Worm (Caenorhabditis elegans) whole organism, late embryonic: ENCODE measurements around the gene Y60A3A.25.

ENCODE experiments used
- C38D4.7 ChIP-seq: fragments of 200-800 bp; sonication (Bioruptor generic); optimal IDR thresholded peaks from 2 replicates; lab custom pipeline; 2018; ENCODE audit warnings: mild to moderate bottlenecking, missing genetic modification characterization, moderate library complexity, missing compliant biosample characterization
- F13H6.1 ChIP-seq: sonication (generic microtip); optimal IDR thresholded peaks from 2 replicates; lab custom pipeline; 2016; ENCODE audit warnings: missing genetic modification characterization, missing compliant biosample characterization
- K02D7.2 ChIP-seq: sonication (generic microtip); optimal IDR thresholded peaks from 2 replicates; lab custom pipeline; 2017; ENCODE audit warnings: mild to moderate bottlenecking, missing genetic modification characterization, missing compliant biosample characterization
- K09A11.1 ChIP-seq: sonication (generic microtip); optimal IDR thresholded peaks from 2 replicates; lab custom pipeline; 2017; ENCODE audit warnings: antibody characterized with exemption, mild to moderate bottlenecking, missing genetic modification characterization, missing compliant biosample characterization; ENCODE audit not compliant: insufficient read depth
- T23F11.4 ChIP-seq: fragments of 200-800 bp; sonication (Bioruptor generic); optimal IDR thresholded peaks from 2 replicates; lab custom pipeline; 2018; ENCODE audit warnings: mild to moderate bottlenecking, missing genetic modification characterization, missing compliant biosample characterization
- ahr-1 ChIP-seq: sonication (generic microtip); optimal IDR thresholded peaks from 2 replicates; lab custom pipeline; 2016; ENCODE audit warnings: missing genetic modification characterization, missing compliant biosample characterization
- ama-1 ChIP-seq: fragments of 150-350 bp; optimal IDR thresholded peaks from 2 replicates; lab custom pipeline; 2014
- ceh-18 ChIP-seq: sonication (generic microtip); optimal IDR thresholded peaks from 2 replicates; lab custom pipeline; 2016; ENCODE audit warnings: missing genetic modification characterization, missing compliant biosample characterization
- ceh-19 ChIP-seq: fragments of 200-800 bp; sonication (Bioruptor generic); optimal IDR thresholded peaks from 2 replicates; lab custom pipeline; 2018; ENCODE audit warnings: mild to moderate bottlenecking, missing genetic modification characterization, missing compliant biosample characterization
- ceh-22 ChIP-seq: sonication (generic microtip); optimal IDR thresholded peaks from 2 replicates; lab custom pipeline; 2017; ENCODE audit warnings: missing biosample characterization, missing genetic modification characterization
- ceh-24 ChIP-seq: sonication (generic microtip); optimal IDR thresholded peaks from 2 replicates; lab custom pipeline; 2016; ENCODE audit warnings: mild to moderate bottlenecking, missing genetic modification characterization, missing compliant biosample characterization
- che-1 ChIP-seq: sonication (generic microtip); optimal IDR thresholded peaks from 2 replicates; lab custom pipeline; 2016; ENCODE audit warnings: mild to moderate bottlenecking, missing genetic modification characterization, missing compliant biosample characterization
- dmd-4 ChIP-seq: sonication (generic microtip); optimal IDR thresholded peaks from 2 replicates; lab custom pipeline; 2016; ENCODE audit warnings: borderline replicate concordance, missing genetic modification characterization, missing compliant biosample characterization
- elt-4 ChIP-seq: sonication (generic microtip); optimal IDR thresholded peaks from 2 replicates; lab custom pipeline; 2016; ENCODE audit warnings: missing genetic modification characterization, missing compliant biosample characterization
- eyg-1 ChIP-seq: sonication (generic microtip); optimal IDR thresholded peaks from 2 replicates; lab custom pipeline; 2016; ENCODE audit warnings: missing genotype, missing genetic modification characterization, missing compliant biosample characterization
- hlh-15 ChIP-seq: sonication (generic microtip); optimal IDR thresholded peaks from 2 replicates; lab custom pipeline; 2016; ENCODE audit warnings: missing genetic modification characterization, missing compliant biosample characterization
- hlh-6 ChIP-seq: sonication (generic microtip); optimal IDR thresholded peaks from 2 replicates; lab custom pipeline; 2016; ENCODE audit warnings: missing genotype, missing genetic modification characterization, missing compliant biosample characterization
- hlh-8 ChIP-seq: sonication (generic microtip); optimal IDR thresholded peaks from 2 replicates; lab custom pipeline; 2016; ENCODE audit warnings: missing genotype, missing genetic modification characterization, missing compliant biosample characterization
- madf-2 ChIP-seq: sonication (generic microtip); optimal IDR thresholded peaks from 2 replicates; lab custom pipeline; 2017; ENCODE audit warnings: missing genetic modification characterization, missing compliant biosample characterization
- nfya-1 ChIP-seq: sonication (generic microtip); optimal IDR thresholded peaks from 2 replicates; lab custom pipeline; 2017; ENCODE audit warnings: missing genetic modification characterization, mild to moderate bottlenecking, missing compliant biosample characterization, antibody characterized with exemption, moderate library complexity
- nhr-11 ChIP-seq: fragments of 150-350 bp; optimal IDR thresholded peaks from 2 replicates; lab custom pipeline; 2014; ENCODE audit warnings: missing biosample characterization, missing genetic modification characterization
- npax-4 ChIP-seq: sonication (generic microtip); optimal IDR thresholded peaks from 2 replicates; lab custom pipeline; 2016; ENCODE audit warnings: missing genetic modification characterization, missing compliant biosample characterization
- odd-2 ChIP-seq: sonication (generic microtip); optimal IDR thresholded peaks from 2 replicates; lab custom pipeline; 2017; ENCODE audit warnings: antibody characterized with exemption, mild to moderate bottlenecking, missing genetic modification characterization, missing compliant biosample characterization
- pag-3 ChIP-seq: sonication (generic microtip); optimal IDR thresholded peaks from 2 replicates; lab custom pipeline; 2016; ENCODE audit warnings: missing compliant biosample characterization, missing genetic modification characterization, borderline replicate concordance
- pha-2 ChIP-seq: sonication (generic microtip); optimal IDR thresholded peaks from 2 replicates; lab custom pipeline; 2017; ENCODE audit warnings: mild to moderate bottlenecking, missing genetic modification characterization, missing compliant biosample characterization
- pha-4 ChIP-seq: fragments of 150-350 bp; optimal IDR thresholded peaks from 2 replicates; lab custom pipeline; 2018; ENCODE audit warnings: missing biosample characterization, missing genetic modification reagents, missing genetic modification characterization
- pqm-1 ChIP-seq: sonication (generic microtip); optimal IDR thresholded peaks from 2 replicates; lab custom pipeline; 2016; ENCODE audit warnings: missing genetic modification characterization, missing compliant biosample characterization
- pros-1 ChIP-seq: fragments of 150-350 bp; optimal IDR thresholded peaks from 2 replicates; lab custom pipeline; 2014; ENCODE audit warnings: missing biosample characterization, missing genetic modification reagents, missing genetic modification characterization
- sox-2 ChIP-seq: fragments of 200-800 bp; sonication (Bioruptor generic); IDR thresholded peaks from 2 replicates; pipeline ENCODE4 v1.3.6; 2022; ENCODE audit warnings: missing genetic modification reagents, missing genetic modification characterization, missing compliant biosample characterization
- syd-9 ChIP-seq: sonication (generic microtip); optimal IDR thresholded peaks from 2 replicates; lab custom pipeline; 2016; ENCODE audit warnings: mild to moderate bottlenecking, missing genetic modification characterization, moderate library complexity, missing compliant biosample characterization
- ttx-3 ChIP-seq: sonication (generic microtip); optimal IDR thresholded peaks from 2 replicates; lab custom pipeline; 2016; ENCODE audit warnings: missing genetic modification reagents, missing genetic modification characterization, missing compliant biosample characterization
- unc-3 ChIP-seq, 2 experiments: fragments of 200-800 bp in 1 of 2; sonication (Bioruptor generic) in 1 of 2; sonication (generic microtip) in 1 of 2; conservative IDR thresholded peaks in 1 of 2; optimal IDR thresholded peaks in 1 of 2; 2 replicates each; pipeline versions ENCODE4 v1.3.6 to Lab custom; 2016 to 2022; ENCODE audit warnings: missing compliant biosample characterization in 2 of 2, missing genetic modification characterization in 2 of 2, missing genetic modification reagents in 1 of 2
- ztf-16 ChIP-seq: sonication (generic microtip); optimal IDR thresholded peaks from 2 replicates; lab custom pipeline; 2017; ENCODE audit warnings: missing genetic modification characterization, missing compliant biosample characterization

The Y60A3A.25 gene

DNA sequence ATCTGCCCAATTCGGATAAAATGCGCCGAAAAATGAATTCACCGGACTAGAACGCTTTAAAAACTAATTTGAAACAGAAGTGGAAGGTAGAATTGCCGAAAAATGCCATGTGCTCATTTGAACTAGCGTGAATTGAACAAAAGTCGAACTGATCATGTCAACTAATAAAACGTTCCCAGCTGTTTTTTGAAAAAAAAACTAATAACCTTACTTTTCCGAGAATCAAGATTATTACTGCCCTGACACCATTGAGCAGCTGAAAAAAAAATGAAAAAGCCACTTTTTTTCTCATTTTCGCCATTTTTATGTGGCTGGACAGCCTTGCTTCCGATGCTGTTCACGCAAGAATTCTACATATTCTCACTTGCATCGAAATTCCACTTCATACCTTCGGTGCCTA lies 21.0 kb downstream of the Y60A3A.25 start, which contains the start of gene srh-173:
TSS of gene srh-173 (plus strand) at position 301 of the 400 bp plus-strand sequence.
- no peak for TF ChIP-seq unc-3 (GFP tag; conservative IDR thresholded peaks at IDR 0.05; lab: Robert Waterston, UW)
- no peak for TF ChIP-seq unc-3 (tag; optimal IDR thresholded peaks at IDR 0.05; lab: Kevin White, UChicago)
- TF ChIP-seq ahr-1 (tag; lab: Kevin White, UChicago): no peak
- TF ChIP-seq odd-2 (tag; lab: Kevin White, UChicago): no peak
- TF ChIP-seq che-1: no peak
- no peak for TF ChIP-seq ceh-24 (tag; lab: Kevin White, UChicago)
- TF ChIP-seq ceh-22 (tag; lab: Kevin White, UChicago): no peak

DNA sequence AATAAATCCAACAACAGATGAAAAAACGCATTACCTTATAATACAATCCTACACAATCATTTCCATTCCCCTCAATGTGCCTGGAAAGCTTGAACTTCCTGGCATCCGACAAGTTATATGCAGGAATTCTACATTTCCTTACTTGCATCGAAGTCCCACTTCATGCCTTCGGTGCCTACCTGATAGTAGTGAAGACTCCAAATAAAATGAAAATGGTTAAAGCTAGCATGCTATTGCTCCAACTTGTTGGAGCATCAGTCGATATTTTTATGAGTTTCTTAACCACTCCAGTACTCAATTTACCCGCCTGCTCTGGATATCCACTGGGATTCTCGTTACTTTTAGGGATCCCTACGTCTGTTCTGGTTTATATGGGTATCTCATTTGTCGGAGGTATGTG lies 28.4 kb downstream of the Y60A3A.25 start, which contains the start of gene srh-171:
TSS of gene srh-171 (plus strand) at position 75 of the 400 bp plus-strand sequence.
- TF ChIP-seq ama-1 (lab: Kevin White, UChicago) (peak; percentile 50), ceh-19 (GFP tag; lab: Kevin White, UChicago) (no peak), hlh-15 (tag; lab: Kevin White, UChicago) (no peak), ceh-18 (tag; lab: Kevin White, UChicago) (no peak)

- TF ChIP-seq nfya-1 (tag; lab: Kevin White, UChicago) (no peak), hlh-15 (tag; lab: Kevin White, UChicago) (no peak), sox-2 (GFP tag; lab: Robert Waterston, UW) (peak; percentile 93), npax-4 (no peak), che-1 (peak; percentile 15), pqm-1 (no peak), pha-2 (tag; lab: Kevin White, UChicago) (peak; percentile 62), ztf-16 (no peak), hlh-8 (tag; lab: Kevin White, UChicago) (peak; percentile 10)
Measured at ce11 chrV:19961971-19962370, 32.0 kb downstream of the Y60A3A.25 start.

DNA sequence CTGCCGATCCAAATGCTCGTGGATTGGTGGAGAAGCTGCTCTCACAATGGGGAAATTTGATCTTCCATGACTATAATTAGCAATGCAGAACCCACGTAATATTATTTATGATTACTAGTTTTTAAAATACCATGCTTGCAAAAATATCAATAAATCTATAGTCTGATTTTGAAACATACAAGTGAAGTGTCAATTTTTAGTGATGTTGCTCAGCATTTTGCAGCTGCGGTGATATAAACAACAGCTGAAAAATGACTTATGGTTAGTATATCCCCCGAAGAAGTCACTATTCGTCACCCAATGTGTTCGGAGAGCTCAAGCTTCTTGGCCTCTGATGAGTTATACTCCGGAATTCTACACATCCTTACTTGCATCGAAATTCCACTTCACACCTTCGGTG lies 35.2 kb downstream of the Y60A3A.25 start, which contains the start of gene srh-172:
TSS of gene srh-172 (plus strand) at position 301 of the 400 bp plus-strand sequence.
- no peak for TF ChIP-seq K09A11.1
- TF ChIP-seq pros-1: no peak
- no peak for TF ChIP-seq pha-4 (tag; lab: Kevin White, UChicago)
- TF ChIP-seq pag-3: no peak
- TF ChIP-seq eyg-1: no peak
- no peak for TF ChIP-seq dmd-4 (tag; lab: Kevin White, UChicago)
- no peak for TF ChIP-seq K02D7.2 (tag; lab: Kevin White, UChicago)
- TF ChIP-seq madf-2: no peak
- no peak for TF ChIP-seq pha-2 (tag; lab: Kevin White, UChicago)
- no peak for TF ChIP-seq syd-9 (tag; lab: Kevin White, UChicago)
- TF ChIP-seq F13H6.1 (tag; lab: Kevin White, UChicago): no peak
- no peak for TF ChIP-seq hlh-6 (tag; lab: Kevin White, UChicago)
- TF ChIP-seq T23F11.4 (GFP tag; lab: Kevin White, UChicago): no peak

DNA sequence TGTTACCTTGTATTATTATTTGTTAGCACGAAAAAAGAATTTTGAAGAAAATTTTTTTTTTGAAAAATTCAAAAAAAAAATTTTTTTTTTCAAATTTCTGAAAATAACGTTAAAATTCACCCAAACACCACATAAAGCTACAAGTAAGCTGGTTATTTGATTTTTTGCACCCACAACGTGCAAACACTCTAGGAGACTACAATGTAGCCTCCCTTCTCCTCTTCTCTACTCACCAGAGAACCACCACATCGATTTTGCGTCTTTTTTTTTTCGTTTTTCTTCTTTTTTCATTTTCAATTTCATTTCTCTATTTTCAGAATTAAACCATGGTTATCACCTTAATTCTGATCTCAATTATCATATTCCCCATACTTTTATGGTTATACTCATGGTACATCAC lies 38.8 kb downstream of the Y60A3A.25 start, which contains the start of gene abhd-3.1:
TSS of gene abhd-3.1 (plus strand) at position 318 of the 400 bp plus-strand sequence.
- TF ChIP-seq K02D7.2 (tag; lab: Kevin White, UChicago) (no peak), ttx-3 (tag; lab: Kevin White, UChicago) (no peak), odd-2 (tag; lab: Kevin White, UChicago) (no peak), elt-4 (tag; lab: Kevin White, UChicago) (no peak), C38D4.7 (GFP tag; lab: Kevin White, UChicago) (no peak), nhr-11 (tag; lab: Kevin White, UChicago) (no peak)
